Fruit fly (Drosophila melanogaster) whole organism, embryonic: ENCODE data around the gene nesd.

Experiments used
- Atf-2 ChIP-seq: fragments of 200-800 bp; sonication (Bioruptor generic); optimal IDR thresholded peaks from 2 replicates; lab custom pipeline; 2016; ENCODE audit warnings: missing biosample characterization, missing genetic modification characterization
- Atf3 ChIP-seq: fragments of 200-800 bp; sonication (Bioruptor generic); optimal IDR thresholded peaks from 3 replicates; lab custom pipeline; 2016; ENCODE audit warnings: missing biosample characterization, missing genetic modification characterization
- Bdp1 ChIP-seq: fragments of 200-800 bp; sonication (Bioruptor generic); optimal IDR thresholded peaks from 3 replicates; lab custom pipeline; 2016; ENCODE audit warnings: missing biosample characterization, missing genetic modification characterization
- CG11560 ChIP-seq: fragments of 200-800 bp; sonication (Bioruptor generic); IDR thresholded peaks from 3 replicates; pipeline ENCODE4 v1.3.6; 2022; ENCODE audit warnings: missing biosample characterization, missing genetic modification characterization
- CG13123 ChIP-seq: fragments of 200-800 bp; sonication (Bioruptor generic); optimal IDR thresholded peaks from 2 replicates; lab custom pipeline; 2016; ENCODE audit warnings: missing biosample characterization, missing genetic modification characterization
- CG15269 ChIP-seq: fragments of 200-800 bp; sonication (Bioruptor generic); optimal IDR thresholded peaks from 2 replicates; lab custom pipeline; 2018; ENCODE audit warnings: missing biosample characterization, mild to moderate bottlenecking, missing genetic modification characterization, moderate library complexity
- CG15479 ChIP-seq: fragments of 200-800 bp; sonication (Bioruptor generic); optimal IDR thresholded peaks from 3 replicates; lab custom pipeline; 2019; ENCODE audit warnings: missing biosample characterization, mild to moderate bottlenecking, missing genetic modification characterization, moderate library complexity
- CG18599 ChIP-seq: fragments of 200-800 bp; sonication (Bioruptor generic); optimal IDR thresholded peaks from 3 replicates; lab custom pipeline; 2017; ENCODE audit warnings: missing biosample characterization, missing genetic modification characterization, mild to moderate bottlenecking, moderate library complexity, missing genetic modification reagents
- CG2678 ChIP-seq: fragments of 200-800 bp; sonication (Bioruptor generic); optimal IDR thresholded peaks from 3 replicates; lab custom pipeline; 2019; ENCODE audit warnings: missing biosample characterization, mild to moderate bottlenecking, missing genetic modification characterization, moderate library complexity
- CG2712 ChIP-seq: fragments of 200-800 bp; optimal IDR thresholded peaks from 3 replicates; lab custom pipeline; 2019; ENCODE audit warnings: missing biosample characterization, mild to moderate bottlenecking, missing genetic modification characterization, moderate library complexity
- CG31224 ChIP-seq: fragments of 200-800 bp; sonication (Bioruptor generic); IDR thresholded peaks from 2 replicates; pipeline ENCODE4 v1.3.6; 2022; ENCODE audit warnings: missing biosample characterization, missing genetic modification characterization
- CG4424 ChIP-seq: fragments of 200-800 bp; sonication (Bioruptor generic); optimal IDR thresholded peaks from 3 replicates; lab custom pipeline; 2016; ENCODE audit warnings: missing biosample characterization, missing genetic modification characterization
- CG4617 ChIP-seq: fragments of 200-800 bp; sonication (Bioruptor generic); optimal IDR thresholded peaks from 3 replicates; lab custom pipeline; 2016; ENCODE audit warnings: missing biosample characterization, missing genetic modification characterization, borderline replicate concordance
- CG4707 ChIP-seq: fragments of 200-800 bp; sonication (Bioruptor generic); optimal IDR thresholded peaks from 2 replicates; lab custom pipeline; 2018; ENCODE audit warnings: missing biosample characterization, mild to moderate bottlenecking, missing genetic modification characterization, moderate library complexity
- CG5953 ChIP-seq: fragments of 200-800 bp; sonication (Bioruptor generic); IDR thresholded peaks from 2 replicates; pipeline ENCODE4 v1.3.6; 2022; ENCODE audit warnings: missing biosample characterization, missing genetic modification characterization
- CG6765 ChIP-seq: fragments of 200-800 bp; sonication (Bioruptor generic); optimal IDR thresholded peaks from 3 replicates; lab custom pipeline; 2017; ENCODE audit warnings: missing biosample characterization, mild to moderate bottlenecking, missing genetic modification characterization
- CG6813 ChIP-seq: fragments of 200-800 bp; sonication (Bioruptor generic); optimal IDR thresholded peaks from 2 replicates; lab custom pipeline; 2017; ENCODE audit warnings: missing biosample characterization, missing genetic modification characterization, mild to moderate bottlenecking, moderate library complexity, missing genetic modification reagents
- CG7271 ChIP-seq: fragments of 200-800 bp; sonication (Bioruptor generic); optimal IDR thresholded peaks from 2 replicates; lab custom pipeline; 2018; ENCODE audit warnings: missing biosample characterization, mild to moderate bottlenecking, missing genetic modification characterization, moderate library complexity
- CG7556 ChIP-seq: fragments of 200-800 bp; sonication (Bioruptor generic); optimal IDR thresholded peaks from 2 replicates; lab custom pipeline; 2017; ENCODE audit warnings: missing biosample characterization, mild to moderate bottlenecking, missing genetic modification characterization
- CG7839 ChIP-seq: fragments of 200-800 bp; sonication (Bioruptor generic); optimal IDR thresholded peaks from 3 replicates; lab custom pipeline; 2018; ENCODE audit warnings: missing biosample characterization, mild to moderate bottlenecking, missing genetic modification characterization, moderate library complexity
- CG8290 ChIP-seq, 3 experiments: fragments of 200-800 bp; sonication (Bioruptor generic); optimal IDR thresholded peaks; 2 replicates each; lab custom pipeline; 2016 to 2019; ENCODE audit warnings: missing biosample characterization in 3 of 3, missing genetic modification characterization in 3 of 3, mild to moderate bottlenecking in 2 of 3, moderate library complexity in 1 of 3
- CG9876 ChIP-seq: fragments of 200-800 bp; sonication (Bioruptor generic); optimal IDR thresholded peaks from 2 replicates; lab custom pipeline; 2016; ENCODE audit warnings: missing biosample characterization, missing genetic modification characterization
- Chrac-16 ChIP-seq: fragments of 200-800 bp; sonication (Bioruptor generic); optimal IDR thresholded peaks from 3 replicates; lab custom pipeline; 2016; ENCODE audit warnings: missing biosample characterization, missing genetic modification characterization
- ERR ChIP-seq: fragments of 200-800 bp; sonication (Bioruptor generic); optimal IDR thresholded peaks from 2 replicates; lab custom pipeline; 2016; ENCODE audit warnings: missing biosample characterization, missing genetic modification characterization
- Ets65A ChIP-seq: fragments of 200-800 bp; sonication (Bioruptor generic); peaks from one replicate; lab custom pipeline; 2016; ENCODE audit warnings: missing biosample characterization, missing genetic modification characterization
- Hmx ChIP-seq: fragments of 200-800 bp; sonication (Bioruptor generic); optimal IDR thresholded peaks from 2 replicates; lab custom pipeline; 2016; ENCODE audit warnings: missing biosample characterization, missing genetic modification characterization
- Hr39 ChIP-seq: fragments of >200 bp; optimal IDR thresholded peaks from 2 replicates; lab custom pipeline; 2017
- MTF-1 ChIP-seq: fragments of 200-800 bp; sonication (Bioruptor generic); optimal IDR thresholded peaks from 2 replicates; lab custom pipeline; 2018; ENCODE audit warnings: missing biosample characterization, mild to moderate bottlenecking, missing genetic modification characterization, borderline replicate concordance
- Max ChIP-seq: fragments of 200-800 bp; sonication (Bioruptor generic); optimal IDR thresholded peaks from 2 replicates; lab custom pipeline; 2016; ENCODE audit warnings: missing biosample characterization, mild to moderate bottlenecking, missing genetic modification characterization
- Six4 ChIP-seq: fragments of 200-800 bp; sonication (Bioruptor generic); optimal IDR thresholded peaks from 2 replicates; lab custom pipeline; 2016; ENCODE audit warnings: missing biosample characterization, missing genetic modification characterization
- Sry-β ChIP-seq: fragments of 200-800 bp; sonication (Bioruptor generic); optimal IDR thresholded peaks from 2 replicates; lab custom pipeline; 2018; ENCODE audit warnings: missing biosample characterization, mild to moderate bottlenecking, missing genetic modification characterization, moderate library complexity
- Xbp1 ChIP-seq: fragments of 200-800 bp; sonication (Bioruptor generic); optimal IDR thresholded peaks from 3 replicates; lab custom pipeline; 2016; ENCODE audit warnings: missing biosample characterization, mild to moderate bottlenecking, missing genetic modification characterization
- abd-A ChIP-seq: fragments of 200-800 bp; sonication (Bioruptor generic); optimal IDR thresholded peaks from 3 replicates; lab custom pipeline; 2019; ENCODE audit warnings: missing biosample characterization, mild to moderate bottlenecking, missing genetic modification characterization, moderate library complexity
- ash1 ChIP-seq: fragments of 200-800 bp; sonication (Bioruptor generic); optimal IDR thresholded peaks from 2 replicates; lab custom pipeline; 2018; ENCODE audit warnings: missing biosample characterization, mild to moderate bottlenecking, missing genetic modification characterization
- bab2 ChIP-seq: fragments of 200-800 bp; sonication (Bioruptor generic); optimal IDR thresholded peaks from 2 replicates; lab custom pipeline; 2016; ENCODE audit warnings: missing biosample characterization, missing genetic modification characterization
- bsh ChIP-seq, 2 experiments: fragments of 200-800 bp; sonication (Bioruptor generic); optimal IDR thresholded peaks; 2 replicates each; lab custom pipeline; 2017 to 2018; ENCODE audit warnings: mild to moderate bottlenecking in 2 of 2, missing biosample characterization in 2 of 2, missing genetic modification characterization in 2 of 2, moderate library complexity in 1 of 2
- crp ChIP-seq, 2 experiments: fragments of 200-800 bp; sonication (Bioruptor generic); optimal IDR thresholded peaks; 2 replicates in 1 of 2; 3 replicates in 1 of 2; lab custom pipeline; 2017; ENCODE audit warnings: missing biosample characterization in 2 of 2, missing genetic modification characterization in 2 of 2, mild to moderate bottlenecking in 1 of 2, moderate library complexity in 1 of 2
- dan ChIP-seq: fragments of 200-800 bp; sonication (Bioruptor generic); IDR thresholded peaks from 2 replicates; pipeline ENCODE4 v1.3.6; 2022; ENCODE audit warnings: missing biosample characterization, missing genetic modification characterization
- eve ChIP-seq, 2 experiments: fragments of >200 bp; optimal IDR thresholded peaks; 2 replicates each; lab custom pipeline; 2017; ENCODE audit warnings: missing biosample characterization in 2 of 2, missing genetic modification characterization in 2 of 2
- gem ChIP-seq: fragments of 200-800 bp; sonication (Bioruptor generic); optimal IDR thresholded peaks from 2 replicates; lab custom pipeline; 2019; ENCODE audit warnings: missing biosample characterization, mild to moderate bottlenecking, missing genetic modification characterization, moderate library complexity
- inv ChIP-seq: fragments of 200-800 bp; sonication (Bioruptor generic); IDR thresholded peaks from 2 replicates; pipeline ENCODE4 v1.3.6; 2022; ENCODE audit warnings: missing biosample characterization, missing genetic modification characterization; ENCODE audit not compliant: partially characterized antibody
- ken ChIP-seq: fragments of 200-800 bp; sonication (Bioruptor generic); IDR thresholded peaks from 3 replicates; pipeline ENCODE4 v1.3.6; 2022; ENCODE audit warnings: missing biosample characterization, missing genetic modification characterization
- nau ChIP-seq: fragments of 200-800 bp; sonication (Bioruptor generic); optimal IDR thresholded peaks from 3 replicates; lab custom pipeline; 2017; ENCODE audit warnings: missing biosample characterization, mild to moderate bottlenecking, missing genetic modification characterization, missing genetic modification reagents
- pfk ChIP-seq: fragments of 200-800 bp; sonication (Bioruptor generic); optimal IDR thresholded peaks from 2 replicates; lab custom pipeline; 2018; ENCODE audit warnings: missing biosample characterization, mild to moderate bottlenecking, missing genetic modification characterization, moderate library complexity
- sima ChIP-seq: fragments of 200-800 bp; sonication (Bioruptor generic); optimal IDR thresholded peaks from 2 replicates; lab custom pipeline; 2016; ENCODE audit warnings: missing biosample characterization, missing genetic modification characterization
- slbo ChIP-seq: fragments of 200-800 bp; sonication (Bioruptor generic); IDR thresholded peaks from 2 replicates; pipeline ENCODE4 v1.3.6; 2022; ENCODE audit warnings: missing biosample characterization, missing genetic modification characterization
- toy ChIP-seq: fragments of 200-800 bp; sonication (Bioruptor generic); IDR thresholded peaks from 2 replicates; pipeline ENCODE4 v1.3.6; 2022; ENCODE audit warnings: missing biosample characterization, missing genetic modification characterization
- vvl ChIP-seq: fragments of 200-800 bp; sonication (Bioruptor generic); IDR thresholded peaks from 2 replicates; pipeline ENCODE4 v1.3.6; 2022; ENCODE audit warnings: missing biosample characterization, missing genetic modification characterization
- z ChIP-seq: fragments of 200-800 bp; sonication (Bioruptor generic); IDR thresholded peaks from 3 replicates; pipeline ENCODE4 v1.3.6; 2022; ENCODE audit warnings: missing biosample characterization, missing genetic modification characterization

The nesd gene

DNA sequence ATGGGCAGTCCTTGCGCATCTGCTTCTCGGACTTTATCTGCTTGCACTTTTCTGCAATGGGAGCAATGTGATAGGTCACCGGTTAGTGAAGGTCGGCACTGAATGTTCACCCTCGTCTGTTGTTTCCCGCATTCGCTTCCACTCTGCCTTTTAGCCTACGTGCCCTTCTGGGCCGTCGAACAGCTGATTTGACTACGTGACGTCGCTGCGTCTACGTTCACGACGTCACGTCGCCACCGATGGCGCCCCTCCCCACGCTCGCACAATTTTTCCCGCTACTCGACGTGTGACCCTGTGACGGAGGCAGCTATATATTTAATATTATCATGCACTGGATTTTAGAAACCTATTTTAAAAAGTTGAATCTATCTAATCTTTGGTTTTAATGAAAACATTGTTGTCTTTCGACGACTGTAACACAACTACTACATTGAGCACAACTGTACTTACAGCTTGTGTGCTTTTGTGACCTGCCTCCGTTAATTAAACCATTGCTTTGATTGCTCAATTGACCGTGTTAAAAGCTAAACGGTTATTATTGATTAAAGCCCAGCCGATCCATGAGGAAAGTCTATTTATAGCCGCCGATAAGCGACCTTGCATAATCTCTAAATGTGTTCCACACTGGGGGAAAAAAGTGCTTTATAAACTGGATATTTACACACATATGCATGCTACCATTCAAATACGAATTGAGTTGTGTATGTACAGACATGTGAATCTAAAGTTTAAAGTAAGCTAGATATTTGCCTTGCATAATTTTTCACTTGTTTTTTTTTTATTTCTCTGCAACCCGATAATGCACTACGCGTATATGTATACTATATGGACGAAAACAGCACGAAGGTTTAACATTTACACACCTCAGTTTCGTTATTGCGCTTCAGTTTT lies 10.6 kb upstream of the nesd start (continued):
- no peak for TF ChIP-seq CG8290 (GFP tag; optimal IDR thresholded peaks at IDR 0.05; lab: Kevin White, UChicago)
- no peak for TF ChIP-seq CG8290 (tag; optimal IDR thresholded peaks at IDR 0.05; lab: Kevin White, UChicago)
- no peak for TF ChIP-seq CG9876 (GFP tag; lab: Kevin White, UChicago)
- TF ChIP-seq CG4424 (GFP tag; lab: Kevin White, UChicago): no peak
- no peak for TF ChIP-seq CG4707
- peak; percentile 18 for TF ChIP-seq abd-A
- no peak for TF ChIP-seq ken (GFP tag; lab: Robert Waterston, UW)
- no peak for TF ChIP-seq Six4 (GFP tag; lab: Kevin White, UChicago)
- no peak for TF ChIP-seq nau (GFP tag; lab: Kevin White, UChicago)
- TF ChIP-seq Max (GFP tag; lab: Kevin White, UChicago): no peak
- TF ChIP-seq pfk (GFP tag; lab: Kevin White, UChicago): no peak
- TF ChIP-seq CG15269 (tag; lab: Kevin White, UChicago): peak; percentile 7
- peak in 1 of 2 experiments; percentile 68 for TF ChIP-seq crp (GFP tag; optimal IDR thresholded peaks at IDR 0.05; lab: Kevin White, UChicago)
- TF ChIP-seq slbo: peak; percentile 51
- no peak for TF ChIP-seq CG7839 (tag; lab: Kevin White, UChicago)
- no peak for TF ChIP-seq Atf-2 (GFP tag; lab: Kevin White, UChicago)
- TF ChIP-seq CG4617: no peak
- TF ChIP-seq bab2 (GFP tag; lab: Kevin White, UChicago): no peak
- TF ChIP-seq CG6765: peak; percentile 18
- TF ChIP-seq Atf3: no peak
- peak in 1 of 2 experiments; percentile 78 for TF ChIP-seq eve (GFP tag; optimal IDR thresholded peaks at IDR 0.05; lab: Kevin White, UChicago)
- no peak for TF ChIP-seq Sry-β (GFP tag; lab: Kevin White, UChicago)
- TF ChIP-seq vvl (GFP tag; lab: Robert Waterston, UW): no peak
- TF ChIP-seq MTF-1 (GFP tag; lab: Kevin White, UChicago): no peak
- no peak for TF ChIP-seq ERR (GFP tag; lab: Kevin White, UChicago)
- TF ChIP-seq bsh (GFP tag; optimal IDR thresholded peaks at IDR 0.05; lab: Kevin White, UChicago): peak in 1 of 2 experiments; percentile 19
- TF ChIP-seq CG7271 (tag; lab: Kevin White, UChicago): no peak
- peak; percentile 29 for TF ChIP-seq CG7556 (GFP tag; lab: Kevin White, UChicago)
- TF ChIP-seq ash1 (GFP tag; lab: Kevin White, UChicago): no peak
- no peak for TF ChIP-seq CG13123 (GFP tag; lab: Kevin White, UChicago)
- TF ChIP-seq Hmx: no peak
- TF ChIP-seq toy (GFP tag; lab: Robert Waterston, UW): no peak
- TF ChIP-seq CG6813 (GFP tag; lab: Kevin White, UChicago): no peak
- TF ChIP-seq CG15479 (GFP tag; lab: Kevin White, UChicago): no peak
- no peak for TF ChIP-seq Chrac-16
- TF ChIP-seq CG5953: peak; percentile 34; the same call in 1 of the 2 replicates
- TF ChIP-seq sima (GFP tag; lab: Kevin White, UChicago): no peak
- no peak for TF ChIP-seq CG31224 (GFP tag; lab: Robert Waterston, UW)
- no peak for TF ChIP-seq Hr39 (lab: Kevin White, UChicago)
- TF ChIP-seq Bdp1 (GFP tag; lab: Kevin White, UChicago): no peak
- peak; percentile 6 for TF ChIP-seq CG2678 (tag; lab: Kevin White, UChicago)
- TF ChIP-seq dan (GFP tag; lab: Robert Waterston, UW): no peak
- no peak for TF ChIP-seq CG2712 (tag; lab: Kevin White, UChicago)
- peak; percentile 45 for TF ChIP-seq gem (tag; lab: Kevin White, UChicago)
- TF ChIP-seq z (GFP tag; lab: Robert Waterston, UW): no peak
- TF ChIP-seq CG11560 (tag; lab: Robert Waterston, UW): no peak
- TF ChIP-seq CG18599 (GFP tag; lab: Kevin White, UChicago): no peak
- TF ChIP-seq Xbp1: no peak
- peak; percentile 66 for TF ChIP-seq Ets65A (GFP tag; lab: Kevin White, UChicago)
- TF ChIP-seq inv (GFP tag; lab: Robert Waterston, UW): no peak
